Fruit fly (Drosophila melanogaster) S2 (cell line): ENCODE measurements around the gene PSMG1.

Source experiments
- CG8478 ChIP-seq: fragments of >200 bp; optimal IDR thresholded peaks from 2 replicates; lab custom pipeline; 2018
- CTCF ChIP-seq, 2 experiments: fragments of >200 bp; optimal IDR thresholded peaks; 2 replicates each; lab custom pipeline; 2018

PSMG1 gene

DNA sequence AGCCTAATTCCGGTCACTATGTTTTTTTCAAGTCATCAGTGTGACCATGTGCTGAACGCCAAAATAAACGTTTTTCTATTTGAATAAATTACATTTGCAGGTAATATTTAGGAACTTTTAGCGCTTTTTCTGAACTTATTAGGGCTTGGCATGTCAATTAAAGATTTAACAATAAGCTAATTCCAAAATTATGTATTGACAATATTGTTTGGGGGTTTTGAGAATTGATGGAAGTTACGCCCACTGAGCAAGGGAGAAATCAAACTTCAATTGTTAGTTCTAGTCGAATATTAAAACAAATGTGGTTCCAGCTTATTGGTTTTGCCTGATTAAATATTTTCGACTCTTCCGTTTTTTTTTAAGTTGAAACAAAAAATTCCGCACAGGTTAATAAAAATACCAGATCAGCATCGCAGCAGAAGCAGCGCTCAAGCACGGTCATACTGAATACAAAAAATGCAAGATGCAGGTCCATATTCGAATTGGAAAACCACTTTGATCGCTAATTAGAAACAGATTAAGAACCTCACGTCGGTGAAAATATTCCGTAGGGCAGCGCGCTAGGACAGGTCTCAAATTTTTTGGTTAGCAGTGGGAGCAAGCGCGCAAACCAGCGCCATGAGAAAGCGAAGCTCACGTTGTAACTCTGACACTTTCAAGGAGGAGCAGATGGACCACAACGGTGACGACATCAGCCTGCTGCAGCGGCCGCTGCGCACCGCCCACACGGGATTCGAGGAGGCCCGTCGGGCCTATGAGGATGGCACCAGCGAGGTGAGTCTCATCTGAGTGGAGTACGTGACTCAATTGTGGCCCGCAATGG, at the start of gene PSMG1, which contains the start of gene CG10979:
Gene PSMG1, minus strand, starts transcription at position 51 of the 823 bp plus-strand sequence.
Gene CG10979, plus strand, starts transcription at position 439 of the 823 bp plus-strand sequence.
- TF ChIP-seq CTCF (optimal IDR thresholded peaks at IDR 0.05; lab: Kevin White, UChicago): no peak
- no peak for TF ChIP-seq CG8478 (lab: Kevin White, UChicago)

DNA sequence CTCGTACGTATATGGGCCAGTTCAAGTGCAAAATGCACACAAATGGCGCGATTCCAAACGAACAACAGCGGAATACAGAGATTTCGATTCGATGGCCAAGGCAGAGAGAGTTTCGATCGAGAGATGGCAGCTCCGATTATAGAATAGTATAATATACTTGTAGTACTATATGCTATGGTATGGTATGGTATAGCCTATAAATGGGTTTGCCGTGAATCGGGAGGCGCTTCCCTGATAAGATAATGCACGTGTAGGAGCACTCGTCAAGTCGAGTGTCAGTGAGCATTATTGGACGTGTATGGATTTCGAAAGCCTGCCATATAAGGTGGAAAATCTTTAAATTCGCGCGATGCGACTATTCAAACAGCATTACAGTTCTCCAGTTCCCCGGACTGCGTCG, 49.4 kb upstream of the PSMG1 start:
- no peak for TF ChIP-seq CG8478 (lab: Kevin White, UChicago)
- TF ChIP-seq CTCF (optimal IDR thresholded peaks at IDR 0.05; lab: Kevin White, UChicago): no peak

DNA sequence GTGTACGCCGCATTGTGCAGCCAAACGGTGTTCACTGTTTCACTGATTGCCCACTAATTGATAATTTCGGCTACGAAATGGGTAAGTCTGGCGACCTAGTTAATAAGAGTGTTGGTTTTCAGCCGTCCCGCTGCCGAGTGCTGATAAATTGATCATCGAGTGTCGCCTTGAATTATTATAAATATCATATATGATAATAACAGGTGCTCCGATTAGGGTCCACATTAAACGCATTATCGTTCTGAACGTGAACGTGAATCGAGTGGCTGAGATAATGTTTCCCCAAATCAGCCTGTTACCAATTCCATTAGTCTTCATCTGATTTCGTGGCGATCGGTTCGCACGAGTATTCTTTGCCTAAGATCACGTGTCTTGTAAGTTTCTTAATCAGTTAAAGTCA, 47.2 kb upstream of the PSMG1 start:
- TF ChIP-seq CTCF (optimal IDR thresholded peaks at IDR 0.05; lab: Kevin White, UChicago) (no peak), CG8478 (lab: Kevin White, UChicago) (no peak)

DNA sequence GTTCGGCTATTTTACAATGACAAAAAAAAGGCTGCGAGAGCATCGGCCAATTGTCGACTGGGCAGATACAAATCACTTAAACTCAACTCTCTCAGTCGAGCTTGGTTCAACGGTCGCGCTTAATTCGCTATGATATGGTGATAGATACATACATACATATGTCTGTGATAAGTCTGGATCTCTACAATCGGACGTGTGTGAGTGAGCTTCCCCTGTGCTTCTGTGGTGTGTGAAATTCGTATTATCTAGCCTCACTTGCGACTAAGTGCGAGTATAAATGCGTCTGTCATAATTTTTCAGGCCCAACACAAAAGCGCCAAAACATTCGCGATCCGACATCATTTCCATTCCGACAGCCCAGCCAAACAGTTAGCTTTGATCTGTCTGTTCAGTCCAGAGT, 46.8 kb upstream of the PSMG1 start, which contains the start of gene CG1213:
Gene CG1213, plus strand, starts transcription at position 301 of the 400 bp plus-strand sequence.
- TF ChIP-seq CTCF (optimal IDR thresholded peaks at IDR 0.05; lab: Kevin White, UChicago): no peak
- no peak for TF ChIP-seq CG8478 (lab: Kevin White, UChicago)

DNA sequence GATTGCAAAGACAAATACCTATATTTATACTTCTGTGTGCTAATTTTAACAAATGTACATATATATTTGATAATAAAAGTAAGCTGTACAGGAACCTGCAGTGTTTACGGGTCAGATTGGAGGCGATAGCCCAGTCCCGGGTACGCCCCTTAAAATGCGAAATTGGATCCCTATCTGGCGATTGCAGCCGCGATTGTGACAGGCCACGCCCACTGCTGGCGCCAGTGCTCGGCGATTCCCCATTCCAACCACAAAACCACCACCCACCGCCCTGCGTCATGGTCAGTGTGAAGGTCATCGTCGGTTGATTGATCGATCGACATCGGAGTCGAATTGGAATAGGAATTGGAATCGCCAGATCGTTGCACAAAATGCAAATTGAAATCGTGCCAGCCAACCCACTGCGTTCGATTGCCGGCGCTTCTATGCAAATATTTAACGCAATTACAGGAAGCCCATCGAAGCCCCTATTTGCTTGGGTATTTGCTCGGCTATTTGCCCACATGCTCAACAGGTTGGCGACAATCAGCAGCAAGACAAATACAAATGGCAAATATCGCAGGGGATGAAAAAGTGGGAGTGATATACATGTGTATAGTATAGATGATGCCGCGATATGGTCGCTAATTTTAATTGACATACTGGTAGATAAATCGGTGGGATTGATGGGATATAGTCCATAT, 44.7 kb upstream of the PSMG1 start:
- TF ChIP-seq CTCF (optimal IDR thresholded peaks at IDR 0.05; lab: Kevin White, UChicago) (no peak), CG8478 (lab: Kevin White, UChicago) (no peak)

DNA sequence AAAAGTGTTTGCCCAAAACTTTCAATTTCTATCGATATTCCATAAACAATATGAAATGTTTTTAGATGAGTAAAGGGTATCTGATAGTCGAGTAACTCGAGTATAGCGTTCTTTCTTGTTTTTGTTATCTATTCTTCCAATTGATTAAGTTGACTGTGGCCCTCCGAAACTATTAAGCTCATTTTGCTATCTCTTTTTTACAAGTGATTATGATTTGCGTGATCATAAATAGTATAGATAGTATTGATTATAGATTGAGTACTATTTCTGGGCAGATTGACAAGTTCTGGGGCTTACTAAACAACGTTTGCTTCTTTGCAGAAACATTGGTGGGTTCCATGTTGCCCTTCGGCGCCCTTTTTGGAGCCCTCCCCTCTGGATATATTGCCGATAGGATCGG, 42.4 kb upstream of the PSMG1 start:
- TF ChIP-seq CG8478 (lab: Kevin White, UChicago) (no peak), CTCF (optimal IDR thresholded peaks at IDR 0.05; lab: Kevin White, UChicago) (no peak)

DNA sequence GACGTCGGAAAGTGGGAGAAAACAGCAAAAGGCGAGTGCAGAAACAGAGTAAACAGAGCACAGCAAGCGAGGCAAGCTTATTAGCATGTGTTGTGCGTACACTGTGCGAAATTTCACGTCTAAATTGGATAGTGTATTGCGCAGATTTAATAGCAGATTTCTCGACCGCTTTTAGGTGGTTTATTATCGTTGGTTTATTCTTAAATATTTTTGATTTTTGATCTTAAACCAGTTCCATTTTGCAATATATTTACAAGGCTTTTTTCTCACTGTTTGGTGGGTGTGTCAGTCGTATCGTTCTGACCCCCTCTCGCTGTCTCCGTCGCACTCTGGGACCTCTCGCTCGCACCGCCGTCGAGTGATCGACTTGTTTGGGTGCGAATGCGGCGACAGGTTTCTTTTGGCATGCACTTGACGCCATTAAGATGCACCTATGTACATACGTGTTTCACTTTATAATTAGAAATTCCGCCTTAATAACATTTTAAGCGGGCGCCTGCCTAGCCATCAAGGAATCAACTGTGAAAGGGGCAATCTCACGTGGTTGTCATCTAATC, 39.9 kb upstream of the PSMG1 start:
- no peak for TF ChIP-seq CTCF (optimal IDR thresholded peaks at IDR 0.05; lab: Kevin White, UChicago)
- no peak for TF ChIP-seq CG8478 (lab: Kevin White, UChicago)

DNA sequence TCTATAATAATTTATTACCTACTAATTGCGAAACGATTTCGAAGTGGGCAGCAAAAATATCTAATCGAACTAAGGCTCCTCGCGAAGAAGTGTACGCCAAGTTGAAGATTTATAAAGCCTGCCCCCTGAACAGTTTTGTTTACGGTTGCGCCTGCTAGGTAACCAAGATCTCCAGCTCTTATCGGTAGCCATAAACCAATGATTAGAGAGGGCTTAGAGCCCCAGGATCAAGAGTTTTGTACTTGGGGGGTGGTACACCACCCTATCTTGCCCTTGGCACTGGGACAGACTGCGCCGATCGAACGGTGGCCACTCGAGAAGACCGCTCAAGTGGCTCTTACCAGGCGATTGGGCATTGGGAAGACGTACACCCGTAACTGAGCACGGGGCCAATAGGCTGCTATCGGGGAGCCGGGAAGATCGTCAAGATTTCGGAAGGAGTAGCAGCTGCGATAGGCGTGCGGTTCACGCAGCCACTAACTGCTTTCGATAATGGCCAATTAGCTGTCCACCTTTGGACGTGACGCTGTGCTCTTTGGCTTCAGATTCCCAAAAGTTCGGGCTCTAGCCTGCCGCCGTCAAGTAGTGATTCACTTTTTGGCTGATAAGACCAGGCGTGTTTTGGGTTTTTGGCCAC, 38.3 kb upstream of the PSMG1 start:
- no peak for TF ChIP-seq CTCF (optimal IDR thresholded peaks at IDR 0.05; lab: Kevin White, UChicago)
- no peak for TF ChIP-seq CG8478 (lab: Kevin White, UChicago)

DNA sequence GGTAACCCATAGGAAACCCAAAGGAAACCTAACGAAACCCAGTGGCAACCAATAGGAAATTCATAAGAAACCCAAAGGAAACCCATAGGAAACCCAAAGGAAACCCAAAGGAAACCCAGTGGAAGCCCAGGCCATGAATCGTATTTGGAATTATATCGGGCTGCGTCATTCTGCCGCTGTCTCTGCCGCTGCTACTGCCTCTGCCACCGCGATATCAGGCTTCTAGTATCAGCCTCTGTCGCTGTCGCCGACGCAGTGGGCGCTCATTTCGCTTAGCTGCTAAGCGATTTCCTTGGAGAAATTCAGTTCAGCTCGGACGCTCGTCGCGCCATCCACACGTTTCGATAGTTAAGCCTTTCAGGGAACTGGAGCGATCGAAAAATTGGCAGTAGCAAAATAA, 37.2 kb upstream of the PSMG1 start, which contains the start of gene CG1208:
Gene CG1208, plus strand, starts transcription at position 301 of the 400 bp plus-strand sequence.
- TF ChIP-seq CG8478 (lab: Kevin White, UChicago): no peak

DNA sequence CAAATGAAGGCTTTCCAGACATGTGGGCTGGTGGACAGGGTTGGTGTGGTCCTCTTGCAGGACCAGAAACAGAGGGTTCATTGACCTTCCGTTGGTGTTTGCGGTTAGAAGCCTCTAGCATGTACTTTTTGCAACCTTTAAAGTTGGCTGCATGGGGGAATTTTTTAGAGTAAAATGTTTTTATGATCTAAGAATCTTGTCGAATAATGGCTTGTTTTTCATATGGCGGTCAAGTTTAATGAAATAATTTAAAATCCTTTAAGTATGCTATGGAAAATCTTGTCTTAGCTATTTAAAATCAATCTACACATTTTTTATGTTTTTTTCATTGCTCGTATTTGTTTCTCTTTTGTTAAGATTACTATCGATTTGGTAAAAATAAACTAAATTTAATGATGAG, 35.6 kb upstream of the PSMG1 start, which contains the start of gene glob3:
Gene glob3, plus strand, starts transcription at position 301 of the 400 bp plus-strand sequence.
- no peak for TF ChIP-seq CG8478 (lab: Kevin White, UChicago)

DNA sequence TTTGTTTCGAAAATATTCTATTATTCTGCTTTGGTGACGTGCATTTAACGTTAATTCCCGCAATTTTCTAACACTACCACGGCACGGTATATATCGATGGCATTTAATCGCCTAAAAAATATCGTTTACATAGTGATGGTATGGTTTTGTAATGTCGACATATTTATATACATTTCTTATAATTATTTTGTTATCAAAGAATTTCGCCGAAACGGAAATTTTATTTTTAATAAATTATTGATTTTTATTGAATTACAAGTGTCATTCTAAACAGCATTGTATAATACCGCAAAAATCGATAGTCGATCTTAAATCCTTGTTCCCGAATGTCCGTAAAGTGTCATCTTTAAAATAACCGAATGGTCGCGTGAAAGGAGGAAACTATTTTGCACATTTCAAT, 30.3 kb upstream of the PSMG1 start, which contains the start of the genes Sec20 and dgrn:
Gene Sec20, minus strand, starts transcription at position 77 of the 400 bp plus-strand sequence.
Gene dgrn, plus strand, starts transcription at position 160 of the 400 bp plus-strand sequence.
- TF ChIP-seq CG8478 (lab: Kevin White, UChicago) (no peak), CTCF (optimal IDR thresholded peaks at IDR 0.05; lab: Kevin White, UChicago) (no peak)

DNA sequence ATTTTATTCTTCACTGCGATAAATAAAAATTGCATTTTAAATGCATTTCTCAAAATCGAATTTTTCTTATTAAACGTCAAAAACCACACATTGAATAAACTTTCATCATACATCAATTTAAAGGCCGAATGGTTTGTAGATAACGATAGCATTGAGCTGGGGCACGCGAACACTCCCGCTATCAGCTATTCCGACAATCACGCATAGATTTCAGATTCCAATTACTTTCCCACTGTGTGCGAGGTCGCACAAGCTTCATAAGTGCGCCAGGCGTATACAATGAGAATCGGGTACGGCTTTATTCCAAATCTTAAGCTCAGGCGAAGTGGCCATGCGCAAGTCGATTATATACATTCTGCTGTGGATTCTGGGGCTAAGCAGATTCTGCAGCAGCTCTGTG, 27.6 kb upstream of the PSMG1 start, which contains the start of gene CG46303:
Gene CG46303, plus strand, starts transcription at position 223 of the 400 bp plus-strand sequence.
- no peak for TF ChIP-seq CTCF (optimal IDR thresholded peaks at IDR 0.05; lab: Kevin White, UChicago)
- TF ChIP-seq CG8478 (lab: Kevin White, UChicago): no peak

DNA sequence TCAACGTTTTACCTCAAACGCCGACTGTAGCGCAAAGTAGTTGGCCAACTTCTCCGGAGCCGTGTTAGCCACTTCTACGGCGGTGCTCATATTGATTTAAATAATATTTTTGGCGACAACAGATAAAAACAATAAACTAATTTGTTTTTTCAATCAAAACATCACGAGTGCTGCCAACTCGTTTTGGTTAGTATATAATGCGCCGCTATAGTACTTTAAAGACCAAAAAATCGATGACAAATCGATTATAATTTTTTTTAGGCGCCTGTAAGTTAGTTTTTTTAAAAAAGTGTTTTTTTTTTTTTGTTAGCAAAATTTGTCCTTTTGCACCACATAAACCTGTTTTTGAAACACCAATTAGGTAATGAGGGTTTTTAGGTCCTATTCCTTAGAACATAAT, 27.1 kb upstream of the PSMG1 start, which contains the start of gene Hpr1:
Gene Hpr1, minus strand, starts transcription at position 198 of the 400 bp plus-strand sequence.
- TF ChIP-seq CG8478 (lab: Kevin White, UChicago) (no peak), CTCF (optimal IDR thresholded peaks at IDR 0.05; lab: Kevin White, UChicago) (no peak)

DNA sequence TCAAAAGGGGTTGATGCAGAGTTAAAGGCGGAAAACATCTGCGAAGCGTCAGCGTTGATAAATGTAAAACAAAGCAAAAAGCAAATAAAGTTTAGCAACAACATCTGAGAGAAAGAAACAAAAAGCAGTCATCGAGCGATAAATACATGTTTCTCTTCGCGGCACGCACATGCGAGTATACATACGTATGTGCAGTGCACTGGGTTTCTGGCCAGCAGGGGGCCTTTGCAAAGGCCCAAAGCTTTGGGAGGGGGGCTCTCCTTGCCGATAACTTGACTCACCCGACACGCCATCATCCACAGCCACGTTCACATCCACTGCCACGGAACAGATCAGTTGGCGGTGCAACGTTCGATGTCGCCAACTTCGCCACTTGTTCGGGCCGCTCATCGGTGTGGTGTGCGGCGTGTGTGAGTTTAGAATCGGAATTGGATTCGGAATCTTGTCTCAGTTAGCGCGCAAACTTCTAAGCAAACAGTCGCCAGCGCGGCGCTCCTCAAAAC, 19.1 kb upstream of the PSMG1 start, which contains the start of gene CG42675:
Gene CG42675, plus strand, starts transcription at position 453 of the 503 bp plus-strand sequence.
- TF ChIP-seq CTCF (optimal IDR thresholded peaks at IDR 0.05; lab: Kevin White, UChicago) (no peak), CG8478 (lab: Kevin White, UChicago) (no peak)
